Worm (Caenorhabditis elegans) whole organism, late embryonic: Measurements from ENCODE around the gene D2023.6.
A peak's percentile ranks its signal among the peaks of the same experiment; 100 is the strongest.

ENCODE experiments used
- C08G9.2 ChIP-seq: sonication (generic microtip); optimal IDR thresholded peaks from 2 replicates; lab custom pipeline; 2016; ENCODE audit warnings: mild to moderate bottlenecking, missing genetic modification characterization, moderate library complexity, missing compliant biosample characterization
- C38D4.7 ChIP-seq: fragments of 200-800 bp; sonication (Bioruptor generic); optimal IDR thresholded peaks from 2 replicates; lab custom pipeline; 2018; ENCODE audit warnings: mild to moderate bottlenecking, missing genetic modification characterization, moderate library complexity, missing compliant biosample characterization
- K09A11.1 ChIP-seq: sonication (generic microtip); optimal IDR thresholded peaks from 2 replicates; lab custom pipeline; 2017; ENCODE audit warnings: antibody characterized with exemption, mild to moderate bottlenecking, missing genetic modification characterization, missing compliant biosample characterization; ENCODE audit not compliant: insufficient read depth
- T23F11.4 ChIP-seq: fragments of 200-800 bp; sonication (Bioruptor generic); optimal IDR thresholded peaks from 2 replicates; lab custom pipeline; 2018; ENCODE audit warnings: mild to moderate bottlenecking, missing genetic modification characterization, missing compliant biosample characterization
- ahr-1 ChIP-seq: sonication (generic microtip); optimal IDR thresholded peaks from 2 replicates; lab custom pipeline; 2016; ENCODE audit warnings: missing genetic modification characterization, missing compliant biosample characterization
- ama-1 ChIP-seq: fragments of 150-350 bp; optimal IDR thresholded peaks from 2 replicates; lab custom pipeline; 2014
- ceh-18 ChIP-seq: sonication (generic microtip); optimal IDR thresholded peaks from 2 replicates; lab custom pipeline; 2016; ENCODE audit warnings: missing genetic modification characterization, missing compliant biosample characterization
- ceh-2 ChIP-seq: sonication (generic microtip); optimal IDR thresholded peaks from 2 replicates; lab custom pipeline; 2016; ENCODE audit warnings: missing genotype, missing genetic modification characterization, missing compliant biosample characterization
- ceh-22 ChIP-seq: sonication (generic microtip); optimal IDR thresholded peaks from 2 replicates; lab custom pipeline; 2017; ENCODE audit warnings: missing biosample characterization, missing genetic modification characterization
- ceh-24 ChIP-seq: sonication (generic microtip); optimal IDR thresholded peaks from 2 replicates; lab custom pipeline; 2016; ENCODE audit warnings: mild to moderate bottlenecking, missing genetic modification characterization, missing compliant biosample characterization
- ceh-30 ChIP-seq: fragments of 150-350 bp; optimal IDR thresholded peaks from 2 replicates; lab custom pipeline; 2014; ENCODE audit warnings: missing biosample characterization, missing genetic modification characterization
- ceh-31 ChIP-seq: sonication (generic microtip); optimal IDR thresholded peaks from 2 replicates; lab custom pipeline; 2016; ENCODE audit warnings: missing genetic modification characterization, missing compliant biosample characterization
- ceh-34 ChIP-seq: sonication (generic microtip); optimal IDR thresholded peaks from 2 replicates; lab custom pipeline; 2016; ENCODE audit warnings: mild to moderate bottlenecking, missing genetic modification characterization, missing compliant biosample characterization
- ceh-6 ChIP-seq: fragments of 200-800 bp; sonication (Bioruptor generic); optimal IDR thresholded peaks from 2 replicates; lab custom pipeline; 2018; ENCODE audit warnings: mild to moderate bottlenecking, missing genetic modification characterization, missing compliant biosample characterization
- ceh-9 ChIP-seq: sonication (generic microtip); optimal IDR thresholded peaks from 2 replicates; lab custom pipeline; 2016; ENCODE audit warnings: mild to moderate bottlenecking, missing genetic modification characterization, inconsistent platforms, missing compliant biosample characterization
- che-1 ChIP-seq: sonication (generic microtip); optimal IDR thresholded peaks from 2 replicates; lab custom pipeline; 2016; ENCODE audit warnings: mild to moderate bottlenecking, missing genetic modification characterization, missing compliant biosample characterization
- elt-2 ChIP-seq: sonication (generic microtip); optimal IDR thresholded peaks from 2 replicates; lab custom pipeline; 2016; ENCODE audit warnings: missing genetic modification reagents, missing genetic modification characterization, missing compliant biosample characterization
- elt-4 ChIP-seq: sonication (generic microtip); optimal IDR thresholded peaks from 2 replicates; lab custom pipeline; 2016; ENCODE audit warnings: missing genetic modification characterization, missing compliant biosample characterization
- ets-4 ChIP-seq: sonication (generic microtip); optimal IDR thresholded peaks from 2 replicates; lab custom pipeline; 2016; ENCODE audit warnings: missing genetic modification characterization, missing compliant biosample characterization
- fax-1 ChIP-seq: sonication (generic microtip); optimal IDR thresholded peaks from 2 replicates; lab custom pipeline; 2016; ENCODE audit warnings: missing genotype, missing genetic modification characterization, missing compliant biosample characterization
- gmeb-2 ChIP-seq: sonication (generic microtip); optimal IDR thresholded peaks from 2 replicates; lab custom pipeline; 2016; ENCODE audit warnings: missing genetic modification characterization, inconsistent platforms, missing compliant biosample characterization
- hlh-13 ChIP-seq: fragments of 200-800 bp; sonication (Bioruptor generic); optimal IDR thresholded peaks from 2 replicates; lab custom pipeline; 2018; ENCODE audit warnings: mild to moderate bottlenecking, missing genetic modification characterization, missing compliant biosample characterization
- hlh-6 ChIP-seq: sonication (generic microtip); optimal IDR thresholded peaks from 2 replicates; lab custom pipeline; 2016; ENCODE audit warnings: missing genotype, missing genetic modification characterization, missing compliant biosample characterization
- hlh-8 ChIP-seq: sonication (generic microtip); optimal IDR thresholded peaks from 2 replicates; lab custom pipeline; 2016; ENCODE audit warnings: missing genotype, missing genetic modification characterization, missing compliant biosample characterization
- madf-2 ChIP-seq: sonication (generic microtip); optimal IDR thresholded peaks from 2 replicates; lab custom pipeline; 2017; ENCODE audit warnings: missing genetic modification characterization, missing compliant biosample characterization
- nfya-1 ChIP-seq: sonication (generic microtip); optimal IDR thresholded peaks from 2 replicates; lab custom pipeline; 2017; ENCODE audit warnings: missing genetic modification characterization, mild to moderate bottlenecking, missing compliant biosample characterization, antibody characterized with exemption, moderate library complexity
- nhr-11 ChIP-seq: fragments of 150-350 bp; optimal IDR thresholded peaks from 2 replicates; lab custom pipeline; 2014; ENCODE audit warnings: missing biosample characterization, missing genetic modification characterization
- nhr-232 ChIP-seq: sonication (generic microtip); optimal IDR thresholded peaks from 2 replicates; lab custom pipeline; 2016; ENCODE audit warnings: missing genetic modification characterization, missing compliant biosample characterization
- pat-9 ChIP-seq: fragments of 200-800 bp; sonication (Bioruptor generic); optimal IDR thresholded peaks from 2 replicates; lab custom pipeline; 2018; ENCODE audit warnings: mild to moderate bottlenecking, missing genetic modification characterization, moderate library complexity, missing compliant biosample characterization
- pha-2 ChIP-seq: sonication (generic microtip); optimal IDR thresholded peaks from 2 replicates; lab custom pipeline; 2017; ENCODE audit warnings: mild to moderate bottlenecking, missing genetic modification characterization, missing compliant biosample characterization
- pha-4 ChIP-seq: fragments of 150-350 bp; optimal IDR thresholded peaks from 2 replicates; lab custom pipeline; 2018; ENCODE audit warnings: missing biosample characterization, missing genetic modification reagents, missing genetic modification characterization
- pqm-1 ChIP-seq: sonication (generic microtip); optimal IDR thresholded peaks from 2 replicates; lab custom pipeline; 2016; ENCODE audit warnings: missing genetic modification characterization, missing compliant biosample characterization
- pros-1 ChIP-seq: fragments of 150-350 bp; optimal IDR thresholded peaks from 2 replicates; lab custom pipeline; 2014; ENCODE audit warnings: missing biosample characterization, missing genetic modification reagents, missing genetic modification characterization
- rnt-1 ChIP-seq: sonication (generic microtip); optimal IDR thresholded peaks from 2 replicates; lab custom pipeline; 2016; ENCODE audit warnings: missing genetic modification characterization, missing compliant biosample characterization
- sox-2 ChIP-seq: fragments of 200-800 bp; sonication (Bioruptor generic); IDR thresholded peaks from 2 replicates; pipeline ENCODE4 v1.3.6; 2022; ENCODE audit warnings: missing genetic modification reagents, missing genetic modification characterization, missing compliant biosample characterization
- sox-4 ChIP-seq: sonication (generic microtip); optimal IDR thresholded peaks from 2 replicates; lab custom pipeline; 2017; ENCODE audit warnings: mild to moderate bottlenecking, missing genetic modification characterization, inconsistent platforms, missing compliant biosample characterization
- tbx-2 ChIP-seq: sonication (generic microtip); optimal IDR thresholded peaks from 2 replicates; lab custom pipeline; 2016; ENCODE audit warnings: missing genetic modification characterization, missing compliant biosample characterization
- ttx-3 ChIP-seq: sonication (generic microtip); optimal IDR thresholded peaks from 2 replicates; lab custom pipeline; 2016; ENCODE audit warnings: missing genetic modification reagents, missing genetic modification characterization, missing compliant biosample characterization
- unc-3 ChIP-seq, 2 experiments: fragments of 200-800 bp in 1 of 2; sonication (Bioruptor generic) in 1 of 2; sonication (generic microtip) in 1 of 2; conservative IDR thresholded peaks in 1 of 2; optimal IDR thresholded peaks in 1 of 2; 2 replicates each; pipeline versions ENCODE4 v1.3.6 to Lab custom; 2016 to 2022; ENCODE audit warnings: missing compliant biosample characterization in 2 of 2, missing genetic modification characterization in 2 of 2, missing genetic modification reagents in 1 of 2
- unc-42 ChIP-seq: sonication (generic microtip); optimal IDR thresholded peaks from 2 replicates; lab custom pipeline; 2016; ENCODE audit warnings: missing genotype, missing genetic modification characterization, missing compliant biosample characterization
- unc-55 ChIP-seq: sonication (generic microtip); optimal IDR thresholded peaks from 2 replicates; lab custom pipeline; 2017; ENCODE audit warnings: missing biosample characterization, missing genetic modification reagents, missing genetic modification characterization
- unc-86 ChIP-seq: sonication (generic microtip); optimal IDR thresholded peaks from 2 replicates; lab custom pipeline; 2016; ENCODE audit warnings: missing genetic modification characterization, missing compliant biosample characterization
- zip-5 ChIP-seq: sonication (generic microtip); optimal IDR thresholded peaks from 2 replicates; lab custom pipeline; 2016; ENCODE audit warnings: missing genetic modification characterization, missing compliant biosample characterization

D2023.6 gene

DNA sequence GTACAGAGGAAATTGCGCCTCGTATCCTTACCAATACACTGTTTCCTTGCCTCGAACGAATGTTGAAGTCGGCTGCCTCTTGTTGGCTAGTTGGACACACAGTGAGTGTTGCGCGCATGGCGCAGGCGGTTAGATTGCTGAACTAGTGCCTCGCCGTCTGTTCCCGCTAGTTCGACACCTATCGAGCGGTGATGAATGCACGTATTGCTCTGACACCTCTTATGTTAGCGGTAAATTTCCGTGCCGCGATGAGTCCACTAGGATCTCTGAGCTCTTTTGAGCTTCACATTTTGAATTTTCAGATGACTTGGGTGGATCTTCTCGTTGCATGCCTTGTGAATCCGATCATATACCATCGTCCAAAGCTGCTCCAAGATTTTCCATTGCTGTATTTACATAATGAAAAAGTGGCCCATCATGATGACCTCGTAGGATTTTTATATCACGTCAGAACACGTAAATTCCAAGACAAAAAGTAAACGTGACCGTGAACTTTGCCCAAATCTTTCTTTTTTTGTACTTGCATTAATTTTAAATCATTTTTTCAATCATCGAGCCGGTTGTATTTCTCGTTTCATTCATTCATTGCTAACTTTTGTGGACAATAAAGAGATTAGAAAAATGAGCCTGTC is 44.2 kb upstream of the D2023.6 start, which contains the start of gene F55A11.11 (continued):
- TF ChIP-seq ceh-2 (tag; lab: Kevin White, UChicago) = peak; percentile 88
- peak; percentile 96 for TF ChIP-seq ceh-6 (GFP tag; lab: Kevin White, UChicago)
- TF ChIP-seq hlh-6 = peak; percentile 93
- peak; percentile 94 for TF ChIP-seq hlh-13 (GFP tag; lab: Kevin White, UChicago)
- TF ChIP-seq che-1 (tag; lab: Kevin White, UChicago) = peak; percentile 95
- peak; percentile 79 for TF ChIP-seq zip-5
- peak; percentile 88 for TF ChIP-seq fax-1 (tag; lab: Kevin White, UChicago)
- no peak for TF ChIP-seq unc-55 (GFP tag; lab: Kevin White, UChicago)
- TF ChIP-seq ahr-1 (tag; lab: Kevin White, UChicago) = peak; percentile 88
- peak; percentile 78 for TF ChIP-seq K09A11.1 (tag; lab: Kevin White, UChicago)
- TF ChIP-seq C38D4.7 (GFP tag; lab: Kevin White, UChicago) = peak; percentile 89
- TF ChIP-seq sox-4 (tag; lab: Kevin White, UChicago) = peak; percentile 97
- peak; percentile 92 for TF ChIP-seq T23F11.4 (GFP tag; lab: Kevin White, UChicago)
- no peak for TF ChIP-seq ceh-30 (tag; lab: Kevin White, UChicago)
- peak; percentile 81 for TF ChIP-seq nfya-1 (tag; lab: Kevin White, UChicago)
- TF ChIP-seq unc-3 (GFP tag; conservative IDR thresholded peaks at IDR 0.05; lab: Robert Waterston, UW) = peak; percentile 93
- TF ChIP-seq unc-3 (tag; optimal IDR thresholded peaks at IDR 0.05; lab: Kevin White, UChicago) = peak; percentile 92
- peak; percentile 96 for TF ChIP-seq elt-2
- TF ChIP-seq pha-4 = no peak
- TF ChIP-seq ceh-31 (tag; lab: Kevin White, UChicago) = peak; percentile 85
- TF ChIP-seq unc-86 (tag; lab: Kevin White, UChicago) = peak; percentile 85
- TF ChIP-seq ceh-22 (tag; lab: Kevin White, UChicago) = peak; percentile 44
- TF ChIP-seq hlh-8 = peak; percentile 85
- TF ChIP-seq unc-42 (tag; lab: Kevin White, UChicago) = no peak
- TF ChIP-seq ceh-9 (tag; lab: Kevin White, UChicago) = peak; percentile 88
- TF ChIP-seq ceh-18 (tag; lab: Kevin White, UChicago) = peak; percentile 79
- TF ChIP-seq tbx-2 (tag; lab: Kevin White, UChicago) = peak; percentile 94
- TF ChIP-seq pat-9 (tag; lab: Kevin White, UChicago) = peak; percentile 97
- peak; percentile 89 for TF ChIP-seq sox-2
- peak; percentile 52 for TF ChIP-seq elt-4 (tag; lab: Kevin White, UChicago)
- TF ChIP-seq ttx-3 (tag; lab: Kevin White, UChicago) = peak; percentile 82
- TF ChIP-seq nhr-11 (tag; lab: Kevin White, UChicago) = no peak
- TF ChIP-seq rnt-1 (tag; lab: Kevin White, UChicago) = peak; percentile 92
- TF ChIP-seq ama-1 (lab: Kevin White, UChicago) = no peak
- peak; percentile 93 for TF ChIP-seq nhr-232 (tag; lab: Kevin White, UChicago)
- TF ChIP-seq ceh-24 = peak; percentile 88
- peak; percentile 82 for TF ChIP-seq C08G9.2 (tag; lab: Kevin White, UChicago)
- peak; percentile 98 for TF ChIP-seq pha-2
- TF ChIP-seq ets-4 (tag; lab: Kevin White, UChicago) = peak; percentile 63
- TF ChIP-seq pros-1 = peak; percentile 73
- TF ChIP-seq madf-2 (tag; lab: Kevin White, UChicago) = peak; percentile 91
- peak; percentile 95 for TF ChIP-seq pqm-1
- peak; percentile 94 for TF ChIP-seq gmeb-2 (tag; lab: Kevin White, UChicago)
- peak; percentile 92 for TF ChIP-seq ceh-34
